Worm (Caenorhabditis elegans) whole organism, L2 larva: ENCODE measurements around the gene lido-4.

Source experiments
- C34F6.9 ChIP-seq: fragments of 150-350 bp; optimal IDR thresholded peaks from 2 replicates; lab custom pipeline; 2014; ENCODE audit warnings: missing biosample characterization, missing genetic modification characterization
- F13H6.1 ChIP-seq: sonication (generic microtip); optimal IDR thresholded peaks from 2 replicates; lab custom pipeline; 2016; ENCODE audit warnings: missing genetic modification characterization, missing compliant biosample characterization
- R02D3.7 ChIP-seq: fragments of 150-350 bp; optimal IDR thresholded peaks from 2 replicates; lab custom pipeline; 2014; ENCODE audit warnings: missing biosample characterization, missing genetic modification characterization
- alr-1 ChIP-seq: fragments of 150-350 bp; optimal IDR thresholded peaks from 2 replicates; lab custom pipeline; 2014; ENCODE audit warnings: missing biosample characterization, missing genetic modification characterization
- aly-2 ChIP-seq: fragments of 150-350 bp; optimal IDR thresholded peaks from 2 replicates; lab custom pipeline; 2014; ENCODE audit warnings: missing biosample characterization, missing genetic modification characterization
- blmp-1 ChIP-seq: sonication (generic microtip); optimal IDR thresholded peaks from 2 replicates; lab custom pipeline; 2017; ENCODE audit warnings: missing genetic modification characterization, mild to moderate bottlenecking, missing compliant biosample characterization, antibody characterized with exemption, moderate library complexity; ENCODE audit not compliant: insufficient read depth
- ceh-16 ChIP-seq: fragments of 150-350 bp; optimal IDR thresholded peaks from 2 replicates; lab custom pipeline; 2014; ENCODE audit warnings: missing biosample characterization, missing genetic modification characterization
- ceh-82 ChIP-seq: fragments of 150-350 bp; optimal IDR thresholded peaks from 2 replicates; lab custom pipeline; 2014; ENCODE audit warnings: missing biosample characterization, missing genetic modification characterization
- crh-2 ChIP-seq: sonication (generic microtip); optimal IDR thresholded peaks from 2 replicates; lab custom pipeline; 2017; ENCODE audit warnings: missing biosample characterization, missing genetic modification characterization
- egl-27 ChIP-seq: sonication (generic microtip); optimal IDR thresholded peaks from 3 replicates; lab custom pipeline; 2017; ENCODE audit warnings: missing biosample characterization, missing genetic modification reagents, missing genetic modification characterization
- elt-1 ChIP-seq: fragments of 150-350 bp; optimal IDR thresholded peaks from 2 replicates; lab custom pipeline; 2014; ENCODE audit warnings: missing biosample characterization, missing genetic modification characterization
- elt-3 ChIP-seq: sonication (generic microtip); optimal IDR thresholded peaks from 2 replicates; lab custom pipeline; 2017; ENCODE audit warnings: missing biosample characterization, missing genetic modification characterization
- fos-1 ChIP-seq: fragments of 150-350 bp; optimal IDR thresholded peaks from 2 replicates; lab custom pipeline; 2014; ENCODE audit warnings: missing biosample characterization, missing genetic modification characterization
- gmeb-1 ChIP-seq: fragments of 150-350 bp; optimal IDR thresholded peaks from 2 replicates; lab custom pipeline; 2014; ENCODE audit warnings: missing biosample characterization, missing genetic modification characterization
- lin-11 ChIP-seq: fragments of 150-350 bp; sonication (generic microtip); optimal IDR thresholded peaks from 2 replicates; lab custom pipeline; 2014; ENCODE audit warnings: missing biosample characterization, missing genetic modification characterization, inconsistent platforms, mixed read lengths
- lin-13 ChIP-seq: fragments of 150-350 bp; optimal IDR thresholded peaks from 2 replicates; lab custom pipeline; 2014; ENCODE audit warnings: missing biosample characterization, missing genetic modification reagents, missing genetic modification characterization
- lin-39 ChIP-seq: fragments of 150-350 bp; optimal IDR thresholded peaks from 2 replicates; lab custom pipeline; 2014; ENCODE audit warnings: missing biosample characterization, missing genetic modification reagents, missing genetic modification characterization
- lsy-2 ChIP-seq, 2 experiments: fragments of 150-350 bp in 1 of 2; sonication (generic microtip) in 1 of 2; optimal IDR thresholded peaks; 2 replicates each; lab custom pipeline; 2014 to 2017; ENCODE audit warnings: missing biosample characterization in 2 of 2, missing genetic modification characterization in 2 of 2
- mab-5 ChIP-seq: fragments of 150-350 bp; optimal IDR thresholded peaks from 2 replicates; lab custom pipeline; 2014; ENCODE audit warnings: missing biosample characterization, missing genetic modification characterization
- mbf-1 ChIP-seq: sonication (generic microtip); optimal IDR thresholded peaks from 2 replicates; lab custom pipeline; 2017; ENCODE audit warnings: missing biosample characterization, missing genetic modification characterization
- mdl-1 ChIP-seq, 2 experiments: fragments of 150-350 bp in 1 of 2; sonication (generic microtip) in 1 of 2; optimal IDR thresholded peaks; 2 replicates each; lab custom pipeline; 2017; ENCODE audit warnings: missing biosample characterization in 2 of 2, missing genetic modification characterization in 2 of 2
- nhr-12 ChIP-seq: fragments of 150-350 bp; optimal IDR thresholded peaks from 2 replicates; lab custom pipeline; 2014; ENCODE audit warnings: missing biosample characterization, missing genetic modification characterization
- nhr-129 ChIP-seq: fragments of 150-350 bp; optimal IDR thresholded peaks from 2 replicates; lab custom pipeline; 2014; ENCODE audit warnings: missing biosample characterization, missing genetic modification characterization
- nhr-21 ChIP-seq: fragments of 150-350 bp; optimal IDR thresholded peaks from 2 replicates; lab custom pipeline; 2014; ENCODE audit warnings: missing biosample characterization, missing genetic modification characterization
- nhr-237 ChIP-seq: fragments of 150-350 bp; optimal IDR thresholded peaks from 2 replicates; lab custom pipeline; 2014; ENCODE audit warnings: missing biosample characterization, missing genetic modification characterization
- nhr-25 ChIP-seq: fragments of 150-350 bp; sonication (generic microtip); optimal IDR thresholded peaks from 3 replicates; lab custom pipeline; 2014; ENCODE audit warnings: missing biosample characterization, missing genetic modification characterization
- nhr-6 ChIP-seq: fragments of 150-350 bp; optimal IDR thresholded peaks from 2 replicates; lab custom pipeline; 2014; ENCODE audit warnings: missing biosample characterization, missing genetic modification characterization
- nhr-77 ChIP-seq: fragments of 150-350 bp; optimal IDR thresholded peaks from 2 replicates; lab custom pipeline; 2014; ENCODE audit warnings: missing biosample characterization, missing genetic modification characterization
- sem-4 ChIP-seq: fragments of 150-350 bp; optimal IDR thresholded peaks from 2 replicates; lab custom pipeline; 2014; ENCODE audit warnings: missing biosample characterization, missing genetic modification reagents, missing genetic modification characterization
- skn-1 ChIP-seq: sonication (generic microtip); optimal IDR thresholded peaks from 2 replicates; lab custom pipeline; 2017; ENCODE audit warnings: missing biosample characterization, missing genetic modification characterization
- sma-3 ChIP-seq: sonication (generic microtip); optimal IDR thresholded peaks from 2 replicates; lab custom pipeline; 2016; ENCODE audit warnings: missing genetic modification reagents, missing genetic modification characterization, missing compliant biosample characterization
- sma-9 ChIP-seq, 2 experiments: fragments of 150-350 bp in 1 of 2; sonication (generic microtip) in 1 of 2; optimal IDR thresholded peaks; 2 replicates each; lab custom pipeline; 2014 to 2016; ENCODE audit warnings: missing genetic modification characterization in 2 of 2, mild to moderate bottlenecking in 1 of 2, missing biosample characterization in 1 of 2, missing compliant biosample characterization in 1 of 2, missing genetic modification reagents in 1 of 2, moderate library complexity in 1 of 2
- snpc-4 ChIP-seq: fragments of 150-350 bp; optimal IDR thresholded peaks from 2 replicates; lab custom pipeline; 2014; ENCODE audit warnings: missing biosample characterization, missing genetic modification characterization
- unc-39 ChIP-seq: fragments of 150-350 bp; optimal IDR thresholded peaks from 2 replicates; lab custom pipeline; 2014; ENCODE audit warnings: missing biosample characterization, missing genetic modification characterization
- unc-55 ChIP-seq: fragments of 150-350 bp; sonication (generic microtip); optimal IDR thresholded peaks from 3 replicates; lab custom pipeline; 2014; ENCODE audit warnings: missing biosample characterization, missing genetic modification reagents, missing genetic modification characterization
- zag-1 ChIP-seq: fragments of 150-350 bp; optimal IDR thresholded peaks from 2 replicates; lab custom pipeline; 2014; ENCODE audit warnings: missing biosample characterization, missing genetic modification characterization
- ztf-11 ChIP-seq: sonication (generic microtip); optimal IDR thresholded peaks from 2 replicates; lab custom pipeline; 2017; ENCODE audit warnings: missing biosample characterization, missing genetic modification characterization
- ztf-4 ChIP-seq: fragments of 150-350 bp; optimal IDR thresholded peaks from 2 replicates; lab custom pipeline; 2014; ENCODE audit warnings: missing biosample characterization, missing genetic modification characterization

The lido-4 gene

ce11 chrX:17107670-17108069 is at the start of gene lido-4:
lido-4 (minus strand) TSS chrX:17107770.
- TF ChIP-seq fos-1 (no peak), unc-39 (tag; lab: Kevin White, UChicago) (no peak), ceh-82 (no peak), F13H6.1 (tag; lab: Kevin White, UChicago) (no peak), crh-2 (no peak), lsy-2 (tag; optimal IDR thresholded peaks at IDR 0.05; lab: Kevin White, UChicago) (no peak), sem-4 (no peak), elt-1 (tag; lab: Kevin White, UChicago) (no peak), lin-39 (tag; lab: Kevin White, UChicago) (no peak), nhr-77 (tag; lab: Kevin White, UChicago) (no peak), ceh-16 (tag; lab: Kevin White, UChicago) (no peak)

DNA sequence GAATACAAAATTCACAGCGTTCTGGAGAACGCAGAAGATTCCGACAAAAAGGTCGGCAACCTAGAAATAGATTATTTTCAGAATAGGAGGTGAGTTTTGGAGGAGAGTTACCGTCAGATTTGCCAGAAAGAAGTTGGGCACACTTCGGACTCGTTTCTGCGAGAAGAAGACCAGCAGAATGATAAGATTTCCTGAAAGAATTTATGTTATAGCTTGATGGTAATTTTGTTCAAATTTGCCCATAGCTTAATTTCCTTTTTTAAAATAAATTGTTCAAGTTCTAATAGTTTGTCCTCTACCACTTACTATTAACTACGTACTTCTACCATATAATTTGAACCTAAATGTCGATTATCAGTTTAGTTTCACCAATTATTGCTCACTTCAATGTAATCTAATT is 49.5 kb upstream of the lido-4 start:
- no peak for TF ChIP-seq mdl-1 (tag; optimal IDR thresholded peaks at IDR 0.05; lab: Kevin White, UChicago)
- TF ChIP-seq blmp-1 (tag; lab: Kevin White, UChicago), result no peak
- no peak for TF ChIP-seq aly-2
- no peak for TF ChIP-seq egl-27 (tag; lab: Kevin White, UChicago)
- no peak for TF ChIP-seq nhr-77 (tag; lab: Kevin White, UChicago)
- TF ChIP-seq ztf-4 (tag; lab: Kevin White, UChicago), result no peak
- TF ChIP-seq sem-4, result no peak
- no peak for TF ChIP-seq R02D3.7 (tag; lab: Kevin White, UChicago)
- no peak for TF ChIP-seq unc-55 (GFP tag; lab: Kevin White, UChicago)
- no peak for TF ChIP-seq lin-13 (GFP tag; lab: Kevin White, UChicago)
- no peak for TF ChIP-seq ztf-11
- no peak for TF ChIP-seq gmeb-1 (tag; lab: Kevin White, UChicago)
- no peak for TF ChIP-seq lin-11 (tag; lab: Kevin White, UChicago)
- no peak for TF ChIP-seq sma-9 (GFP tag; optimal IDR thresholded peaks at IDR 0.05; lab: Kevin White, UChicago)
- TF ChIP-seq sma-9 (tag; optimal IDR thresholded peaks at IDR 0.05; lab: Kevin White, UChicago), result no peak
- TF ChIP-seq alr-1 (tag; lab: Kevin White, UChicago), result no peak
- TF ChIP-seq nhr-6, result no peak
- TF ChIP-seq sma-3 (GFP tag; lab: Kevin White, UChicago), result no peak

ce11 chrX:17151160-17151711 is 43.7 kb upstream of the lido-4 start, which contains the start of gene mdt-1.2:
mdt-1.2 (plus strand) TSS chrX:17151522.
- TF ChIP-seq ceh-16 (tag; lab: Kevin White, UChicago) (no peak), egl-27 (tag; lab: Kevin White, UChicago) (peak; percentile 85), elt-3 (tag; lab: Kevin White, UChicago) (no peak), snpc-4 (peak; percentile 1), nhr-25 (tag; lab: Kevin White, UChicago) (no peak), F13H6.1 (tag; lab: Kevin White, UChicago) (peak; percentile 74), fos-1 (peak; percentile 73), nhr-6 (peak; percentile 59), unc-39 (tag; lab: Kevin White, UChicago) (no peak), C34F6.9 (tag; lab: Kevin White, UChicago) (peak; percentile 83), mdl-1 (tag; optimal IDR thresholded peaks at IDR 0.05; lab: Kevin White, UChicago) (no peak), lin-11 (tag; lab: Kevin White, UChicago) (peak; percentile 59), skn-1 (tag; lab: Kevin White, UChicago) (no peak), blmp-1 (tag; lab: Kevin White, UChicago) (peak; percentile 34), nhr-21 (peak; percentile 67), nhr-12 (tag; lab: Kevin White, UChicago) (no peak), sma-9 (GFP tag; optimal IDR thresholded peaks at IDR 0.05; lab: Kevin White, UChicago) (peak; percentile 73), sma-9 (tag; optimal IDR thresholded peaks at IDR 0.05; lab: Kevin White, UChicago) (no peak), mbf-1 (no peak), lsy-2 (tag; optimal IDR thresholded peaks at IDR 0.05; lab: Kevin White, UChicago) (peak; percentile 49 to 81), lin-13 (GFP tag; lab: Kevin White, UChicago) (no peak), sem-4 (peak; percentile 47), crh-2 (peak; percentile 81), unc-55 (GFP tag; lab: Kevin White, UChicago) (peak; percentile 83), ztf-4 (tag; lab: Kevin White, UChicago) (peak; percentile 37), mab-5 (tag; lab: Kevin White, UChicago) (peak; percentile 11), zag-1 (peak; percentile 50), nhr-129 (tag; lab: Kevin White, UChicago) (peak; percentile 81), nhr-237 (tag; lab: Kevin White, UChicago) (no peak), lin-39 (tag; lab: Kevin White, UChicago) (no peak), nhr-77 (tag; lab: Kevin White, UChicago) (no peak)
- TF ChIP-seq, all 48 proteins: peak for 18
